Worm (Caenorhabditis elegans) whole organism, early embryonic: Measurements from ENCODE around the gene asna-1.

Experiments used
- aly-1 ChIP-seq: sonication (generic microtip); optimal IDR thresholded peaks from 2 replicates; lab custom pipeline; 2016; ENCODE audit warnings: missing genetic modification characterization, missing compliant biosample characterization
- ets-7 ChIP-seq: sonication (generic microtip); optimal IDR thresholded peaks from 2 replicates; lab custom pipeline; 2016; ENCODE audit warnings: missing genotype, missing genetic modification characterization, missing compliant biosample characterization
- flt-1 ChIP-seq: fragments of 200-800 bp; sonication (Bioruptor generic); IDR thresholded peaks from 2 replicates; pipeline ENCODE4 v1.3.6; 2022; ENCODE audit warnings: missing genetic modification characterization, missing compliant biosample characterization
- hmbx-1 ChIP-seq: sonication (generic microtip); optimal IDR thresholded peaks from 2 replicates; lab custom pipeline; 2016; ENCODE audit warnings: mild to moderate bottlenecking, missing genetic modification characterization, missing compliant biosample characterization
- hmg-4 ChIP-seq: fragments of 200-800 bp; sonication (Bioruptor generic); optimal IDR thresholded peaks from 2 replicates; lab custom pipeline; 2018; ENCODE audit warnings: mild to moderate bottlenecking, missing genetic modification characterization, missing compliant biosample characterization
- scrt-1 ChIP-seq: fragments of 200-800 bp; sonication (Bioruptor generic); IDR thresholded peaks from 2 replicates; pipeline ENCODE4 v1.3.6; 2022; ENCODE audit warnings: missing genetic modification characterization, missing compliant biosample characterization
- tbx-11 ChIP-seq: fragments of 200-800 bp; sonication (Bioruptor generic); IDR thresholded peaks from 2 replicates; pipeline ENCODE4 v1.3.6; 2022; ENCODE audit warnings: missing genetic modification characterization, missing compliant biosample characterization
- tbx-37 ChIP-seq: fragments of 200-800 bp; sonication (Bioruptor generic); conservative IDR thresholded peaks from 2 replicates; pipeline ENCODE4 v1.3.6; 2022; ENCODE audit warnings: missing genetic modification reagents, missing genetic modification characterization, missing compliant biosample characterization
- tra-4 ChIP-seq: sonication (generic microtip); optimal IDR thresholded peaks from 2 replicates; lab custom pipeline; 2017; ENCODE audit warnings: missing genetic modification characterization, missing compliant biosample characterization

DNA sequence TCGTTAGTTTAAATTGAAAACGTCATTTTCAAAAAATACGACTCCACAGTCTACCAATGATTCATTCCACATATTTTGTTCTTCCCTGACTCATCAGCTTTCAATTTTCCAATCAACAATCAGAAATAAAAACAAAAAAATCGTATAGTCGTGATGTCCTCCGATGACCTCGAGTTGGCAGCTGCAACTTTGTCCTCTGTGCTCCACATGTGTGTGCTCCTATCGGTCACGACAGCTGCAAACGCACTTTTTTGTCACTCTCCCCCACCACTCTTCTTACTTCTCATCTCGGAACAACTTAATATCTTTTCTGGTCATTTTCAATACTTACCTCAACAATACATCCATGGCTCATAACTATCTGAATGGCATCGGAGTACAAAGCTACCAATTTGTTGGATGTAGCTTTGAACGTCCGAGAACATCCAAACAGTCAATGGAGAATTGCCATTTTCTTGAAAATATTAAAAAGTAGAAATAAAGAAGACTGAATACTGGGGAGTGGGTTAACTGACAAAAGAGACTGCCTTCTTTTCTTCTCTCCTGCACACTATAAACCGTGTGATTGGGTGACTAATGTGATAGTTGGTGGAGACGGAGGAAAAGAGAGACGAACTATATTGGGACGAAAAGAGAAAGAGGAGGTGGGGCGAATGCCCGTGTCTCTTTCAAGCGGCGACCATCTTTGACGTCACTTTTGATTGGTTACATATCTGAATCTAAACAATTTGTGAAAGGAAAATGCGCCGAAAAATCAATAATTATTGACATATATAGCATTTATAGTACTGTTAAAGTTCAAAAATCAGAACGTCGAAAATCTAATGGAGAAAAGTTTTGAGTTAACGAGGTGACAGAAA lies 27.7 kb upstream of the asna-1 start:
- TF ChIP-seq ets-7 (tag; lab: Kevin White, UChicago) (no peak), hmbx-1 (tag; lab: Kevin White, UChicago) (no peak), flt-1 (no peak), tbx-11 (GFP tag; lab: Robert Waterston, UW) (no peak), scrt-1 (GFP tag; lab: Robert Waterston, UW) (no peak), aly-1 (tag; lab: Kevin White, UChicago) (no peak), tra-4 (no peak), hmg-4 (GFP tag; lab: Kevin White, UChicago) (no peak), tbx-37 (GFP tag; lab: Robert Waterston, UW) (no peak)
